Fruit fly (Drosophila melanogaster): Measurements from ENCODE around the gene CG32246.

DNA sequence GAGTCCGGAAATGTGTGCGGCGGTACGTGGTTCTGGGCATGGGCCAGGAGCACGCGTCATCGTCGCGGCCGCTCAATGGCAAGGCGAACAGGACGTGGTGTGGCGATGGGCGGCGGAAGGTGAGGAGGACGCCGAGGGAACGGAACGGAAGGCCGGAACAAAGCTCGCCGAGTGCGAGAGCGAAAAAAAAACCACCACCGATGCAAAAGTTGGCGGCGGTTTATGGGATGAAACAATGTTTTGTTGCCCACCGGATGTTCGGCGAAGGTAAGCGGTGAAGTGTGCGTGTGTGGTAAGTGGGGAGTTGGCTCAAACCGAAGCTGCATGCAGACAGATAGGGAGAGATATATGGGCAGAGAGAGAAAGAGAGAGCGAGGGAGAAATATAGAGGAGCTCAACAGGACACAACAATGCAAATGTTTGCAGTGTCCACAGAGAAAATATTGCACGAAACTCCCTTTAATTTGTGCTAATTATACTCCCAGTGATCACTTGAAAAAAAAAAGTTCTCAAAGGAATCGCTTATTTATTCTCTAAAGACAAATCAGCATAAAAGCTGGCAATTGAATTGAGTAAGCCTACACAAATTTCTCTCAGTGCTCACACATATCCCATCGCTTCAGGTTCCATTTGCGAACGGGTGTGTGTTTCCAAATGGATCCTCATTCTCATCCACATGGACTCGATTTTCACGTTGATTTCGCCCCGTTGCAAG, 1.4 kb upstream of the CG32246 start:
- TF ChIP-seq gl (tag; optimal IDR thresholded peaks at IDR 0.05) (peak; percentile 3), CG10348 (GFP tag; IDR thresholded peaks at IDR 0.05) (no peak), CG9948 (tag; optimal IDR thresholded peaks at IDR 0.05) (peak; percentile 66)

Data from whole organism, pupa.